Fruit fly (Drosophila melanogaster): ENCODE results near the gene trp.

DNA sequence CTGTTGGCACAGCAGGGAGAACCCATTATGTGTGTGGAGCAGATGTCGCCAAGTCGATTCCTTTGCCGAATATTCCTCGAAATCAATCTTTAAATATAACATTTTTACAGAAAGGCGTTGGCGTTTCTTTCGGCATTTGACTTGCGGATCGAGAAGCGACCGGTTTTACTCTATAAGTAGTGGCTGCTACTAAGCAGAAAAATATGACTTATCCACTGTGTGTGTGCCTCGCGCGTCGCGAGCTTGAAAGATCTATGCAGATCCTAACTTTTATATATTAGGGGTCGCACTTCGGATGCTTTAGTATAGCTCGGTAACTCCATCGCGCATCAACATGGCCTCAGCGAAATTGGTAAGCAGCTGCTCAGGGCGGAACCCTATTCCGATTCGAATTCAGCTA lies 14.9 kb downstream of the trp start, which contains the start of gene CG15515:
- TF ChIP-seq Mio (GFP tag; optimal IDR thresholded peaks at IDR 0.05) (no peak), Hr83 (GFP tag; optimal IDR thresholded peaks at IDR 0.05; ENCODE audit: poor library complexity, severe bottlenecking) (no peak), psq (GFP tag; optimal IDR thresholded peaks at IDR 0.05) (no peak), fru (GFP tag; optimal IDR thresholded peaks at IDR 0.05) (no peak), sv (GFP tag; optimal IDR thresholded peaks at IDR 0.05) (no peak), foxo (GFP tag; optimal IDR thresholded peaks at IDR 0.05) (no peak), usp (GFP tag; optimal IDR thresholded peaks at IDR 0.05) (no peak), woc (GFP tag; optimal IDR thresholded peaks at IDR 0.05) (no peak), Dfd (GFP tag; optimal IDR thresholded peaks at IDR 0.05) (no peak), pan (optimal IDR thresholded peaks at IDR 0.05) (no peak), Hr78 (GFP tag; optimal IDR thresholded peaks at IDR 0.05) (no peak)

Data from whole organism, wandering third instar larva.